Worm (Caenorhabditis elegans): Measurements from ENCODE around the gene fbxb-41.
"Not testable (repeated sequence)": the region's sequence is repeated elsewhere in the genome, so short reads cannot be mapped to it uniquely, and the experiment has no call there.

The fbxb-41 gene

ce11 chrII:1001351-1001750 is 40.8 kb downstream of the fbxb-41 start, which contains the start of the genes fbxb-30 and F45D11.5:
fbxb-30 (minus strand) TSS chrII:1001451.
F45D11.5 (plus strand) TSS chrII:1001702.
- TF ChIP-seq bed-2 (GFP tag; IDR thresholded peaks at IDR 0.05) (no peak), let-607 (tag; optimal IDR thresholded peaks at IDR 0.05) (no peak)

ce11 chrII:999493-999892 is 42.6 kb downstream of the fbxb-41 start, which contains the start of gene fbxb-29:
fbxb-29 (minus strand) TSS chrII:999593.
- TF ChIP-seq ztf-22 (GFP tag; optimal IDR thresholded peaks at IDR 0.05): no peak
- no peak for TF ChIP-seq aptf-2 (GFP tag; conservative IDR thresholded peaks at IDR 0.05)
- no peak for TF ChIP-seq fkh-3 (tag; optimal IDR thresholded peaks at IDR 0.05)
- TF ChIP-seq sdz-38 (tag; optimal IDR thresholded peaks at IDR 0.05): no peak
- TF ChIP-seq rcor-1 (GFP tag; IDR thresholded peaks at IDR 0.05): no peak
- TF ChIP-seq snpc-1.3 (tag; optimal IDR thresholded peaks at IDR 0.05; ENCODE audit: insufficient read depth): no peak
- no peak for TF ChIP-seq ets-4 (GFP tag; optimal IDR thresholded peaks at IDR 0.05)
- no peak for TF ChIP-seq ztf-28 (GFP tag; IDR thresholded peaks at IDR 0.05)
- TF ChIP-seq hmg-1.2 (GFP tag; IDR thresholded peaks at IDR 0.05): no peak
- TF ChIP-seq F39B2.1 (GFP tag; IDR thresholded peaks at IDR 0.05): no peak
- no peak for TF ChIP-seq lin-54 (GFP tag; optimal IDR thresholded peaks at IDR 0.05)

- TF ChIP-seq C17E4.6 (GFP tag; IDR thresholded peaks at IDR 0.05); lin-35 (GFP tag; optimal IDR thresholded peaks at IDR 0.05); ceh-91 (GFP tag; IDR thresholded peaks at IDR 0.05): not testable (repeated sequence)
Measured at ce11 chrII:996112-996511, 46.0 kb downstream of the fbxb-41 start, which contains the start of gene F45D11.11. F45D11.11 (minus strand) TSS chrII:996212.

ce11 chrII:994231-994630 is 47.9 kb downstream of the fbxb-41 start, which contains the start of gene F45D11.7:
F45D11.7 (plus strand) TSS chrII:994531.
- TF ChIP-seq F23B12.7 (tag; optimal IDR thresholded peaks at IDR 0.05; ENCODE audit: insufficient read depth); F49E8.2 (tag; optimal IDR thresholded peaks at IDR 0.05; ENCODE audit: insufficient read depth); B0035.1 (tag; optimal IDR thresholded peaks at IDR 0.05): not testable (repeated sequence)

Measured in whole organism, young adult.